Worm (Caenorhabditis elegans) whole organism, mixed stage, embryonic: ENCODE measurements around the gene Y54F10BM.3.

ENCODE experiments used
- bed-3 ChIP-seq: fragments of 200-800 bp; sonication (Bioruptor generic); optimal IDR thresholded peaks from 3 replicates; lab custom pipeline; 2018; ENCODE audit warnings: mild to moderate bottlenecking, missing genetic modification characterization, moderate library complexity, missing compliant biosample characterization
- blmp-1 ChIP-seq: fragments of 150-350 bp; optimal IDR thresholded peaks from 2 replicates; lab custom pipeline; 2014; ENCODE audit warnings: missing biosample characterization, missing genetic modification characterization
- drap-1 ChIP-seq: fragments of 200-800 bp; sonication (Bioruptor generic); optimal IDR thresholded peaks from 3 replicates; lab custom pipeline; 2018; ENCODE audit warnings: mild to moderate bottlenecking, missing genetic modification characterization, missing compliant biosample characterization
- elt-3 ChIP-seq: fragments of 150-350 bp; optimal IDR thresholded peaks from 2 replicates; lab custom pipeline; 2014; ENCODE audit warnings: missing biosample characterization, missing genetic modification characterization
- mab-5 ChIP-seq: fragments of 150-350 bp; optimal IDR thresholded peaks from 2 replicates; lab custom pipeline; 2014; ENCODE audit warnings: missing biosample characterization, missing genetic modification characterization
- nhr-12 ChIP-seq: fragments of 150-350 bp; optimal IDR thresholded peaks from 2 replicates; lab custom pipeline; 2014; ENCODE audit warnings: missing biosample characterization, missing genetic modification characterization
- nhr-237 ChIP-seq: fragments of 150-350 bp; optimal IDR thresholded peaks from 2 replicates; lab custom pipeline; 2014; ENCODE audit warnings: missing biosample characterization, missing genetic modification characterization
- nhr-28 ChIP-seq: fragments of 150-350 bp; optimal IDR thresholded peaks from 2 replicates; lab custom pipeline; 2014; ENCODE audit warnings: missing biosample characterization, missing genetic modification characterization
- nhr-76 ChIP-seq: sonication (generic microtip); optimal IDR thresholded peaks from 2 replicates; lab custom pipeline; 2017; ENCODE audit warnings: missing biosample characterization, missing genetic modification characterization
- pha-4 ChIP-seq: fragments of 150-350 bp; optimal IDR thresholded peaks from 2 replicates; lab custom pipeline; 2018; ENCODE audit warnings: missing biosample characterization, missing genetic modification reagents, missing genetic modification characterization
- snpc-4 ChIP-seq: fragments of 150-350 bp; optimal IDR thresholded peaks from 2 replicates; lab custom pipeline; 2014; ENCODE audit warnings: missing biosample characterization, missing genetic modification characterization
- unc-62 ChIP-seq: fragments of 150-350 bp; optimal IDR thresholded peaks from 2 replicates; lab custom pipeline; 2014; ENCODE audit warnings: missing biosample characterization, missing genetic modification reagents, missing genetic modification characterization
- zip-8 ChIP-seq: fragments of 150-350 bp; optimal IDR thresholded peaks from 2 replicates; lab custom pipeline; 2014; ENCODE audit warnings: missing biosample characterization, missing genetic modification characterization
- ztf-11 ChIP-seq: fragments of 150-350 bp; optimal IDR thresholded peaks from 2 replicates; lab custom pipeline; 2014; ENCODE audit warnings: missing biosample characterization, missing genetic modification characterization

DNA sequence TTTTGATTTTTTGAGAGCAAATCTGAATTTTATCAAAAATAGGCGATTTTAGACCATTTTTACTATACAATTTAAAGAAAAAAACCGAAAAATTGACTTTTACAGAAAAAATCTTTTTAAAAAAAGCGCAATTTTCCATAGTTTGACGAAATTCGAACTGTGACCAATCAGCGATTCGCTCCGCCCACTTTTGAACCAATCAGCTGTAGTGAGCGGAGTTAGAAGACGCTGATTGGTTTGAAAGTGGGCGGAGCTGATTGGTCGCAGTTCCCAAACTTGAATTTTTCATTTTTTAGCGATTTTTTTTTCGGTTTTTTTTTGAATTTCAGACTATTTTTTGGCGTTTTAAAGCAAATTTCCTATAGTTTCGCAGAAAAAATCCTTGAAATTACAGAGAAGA, 42.9 kb downstream of the Y54F10BM.3 start:
- TF ChIP-seq bed-3 (GFP tag; lab: Kevin White, UChicago) (no peak), mab-5 (no peak), drap-1 (no peak), elt-3 (tag; lab: Kevin White, UChicago) (no peak), nhr-237 (tag; lab: Kevin White, UChicago) (no peak), nhr-76 (tag; lab: Kevin White, UChicago) (no peak), nhr-12 (tag; lab: Kevin White, UChicago) (no peak), snpc-4 (tag; lab: Kevin White, UChicago) (no peak), unc-62 (GFP tag; lab: Kevin White, UChicago) (no peak), nhr-28 (tag; lab: Kevin White, UChicago) (no peak), blmp-1 (tag; lab: Kevin White, UChicago) (no peak), ztf-11 (tag; lab: Kevin White, UChicago) (no peak), zip-8 (tag; lab: Kevin White, UChicago) (no peak), pha-4 (tag; lab: Kevin White, UChicago) (no peak)
